Fruit fly (Drosophila melanogaster): ENCODE results near the gene axo.

The axo gene

DNA sequence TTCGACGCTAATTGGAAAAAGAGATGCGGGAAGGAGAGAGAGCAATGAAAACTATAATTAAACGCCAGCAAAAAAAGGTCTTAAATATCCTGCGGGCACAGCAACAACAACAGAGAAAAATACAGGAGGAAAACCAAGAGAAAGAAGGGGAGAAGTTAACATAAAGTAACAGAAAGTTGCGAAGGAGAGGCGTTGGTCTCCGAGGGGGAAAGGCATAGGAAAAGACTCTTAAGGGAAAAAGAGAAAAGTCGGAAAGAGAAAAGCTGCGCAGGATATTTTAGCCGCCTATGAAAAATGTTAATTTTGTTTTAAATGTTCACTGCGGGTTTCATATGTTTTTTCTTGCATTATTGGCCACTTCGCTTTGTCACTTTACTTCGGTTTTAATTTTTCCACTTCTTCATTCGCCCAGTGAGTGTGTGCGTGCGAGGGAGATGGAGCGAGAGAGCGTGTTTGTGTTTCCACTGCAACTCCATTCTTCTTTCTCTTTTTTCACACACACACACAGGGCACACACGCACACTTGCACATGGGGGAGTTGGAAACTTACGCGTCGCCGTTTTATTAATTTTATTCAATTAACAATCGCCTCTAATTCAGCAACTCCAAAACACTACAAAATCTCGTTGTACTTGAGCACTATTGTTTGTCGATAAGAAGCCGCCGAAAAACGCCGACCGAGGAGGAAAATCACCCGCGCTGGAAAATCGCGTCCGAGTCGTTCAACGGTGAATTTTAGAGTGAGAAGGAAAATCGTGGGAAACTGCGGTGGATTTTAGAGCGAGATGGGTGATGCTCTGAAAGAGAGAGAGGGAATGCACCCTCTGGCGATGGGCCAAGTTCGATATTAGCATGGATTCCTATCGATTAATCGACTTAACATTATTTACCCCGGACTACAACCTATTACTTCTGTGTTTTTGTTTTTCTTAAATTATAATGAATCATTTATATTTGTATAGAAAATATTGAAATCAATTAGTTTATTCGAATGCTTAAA, 61.4 kb downstream of the axo start, which contains the start of gene Src64B:
Gene Src64B, minus strand, starts transcription at position 810 of the 1,000 bp plus-strand sequence.
- TF ChIP-seq Mio (GFP tag; optimal IDR thresholded peaks at IDR 0.05) (no peak), sv (GFP tag; optimal IDR thresholded peaks at IDR 0.05) (peak; percentile 27), brk (GFP tag; optimal IDR thresholded peaks at IDR 0.05) (peak; percentile 50), Jra (GFP tag; optimal IDR thresholded peaks at IDR 0.05) (no peak), rgr (GFP tag; optimal IDR thresholded peaks at IDR 0.05) (peak; percentile 43), woc (GFP tag; optimal IDR thresholded peaks at IDR 0.05) (peak; percentile 14), Dfd (GFP tag; optimal IDR thresholded peaks at IDR 0.05) (peak; percentile 26), jim (GFP tag; optimal IDR thresholded peaks at IDR 0.05) (no peak), psq (GFP tag; optimal IDR thresholded peaks at IDR 0.05) (peak; percentile 95), foxo (GFP tag; optimal IDR thresholded peaks at IDR 0.05) (peak in 1 of 2 experiments; percentile 4), lola (GFP tag; optimal IDR thresholded peaks at IDR 0.05) (no peak), br (GFP tag; optimal IDR thresholded peaks at IDR 0.05) (peak; percentile 36), HLH106 (tag; optimal IDR thresholded peaks at IDR 0.05) (peak; percentile 15), ey (GFP tag; optimal IDR thresholded peaks at IDR 0.05) (no peak), Rel (GFP tag; optimal IDR thresholded peaks at IDR 0.05) (no peak), Rel (tag; optimal IDR thresholded peaks at IDR 0.05) (peak; percentile 97), fru (GFP tag; optimal IDR thresholded peaks at IDR 0.05) (peak; percentile 75), Sp1 (GFP tag; optimal IDR thresholded peaks at IDR 0.05) (peak; percentile 37), h (GFP tag; optimal IDR thresholded peaks at IDR 0.05) (peak; percentile 16), N (GFP tag; optimal IDR thresholded peaks at IDR 0.05) (peak; percentile 8), CG9705 (GFP tag; optimal IDR thresholded peaks at IDR 0.05) (no peak)

DNA sequence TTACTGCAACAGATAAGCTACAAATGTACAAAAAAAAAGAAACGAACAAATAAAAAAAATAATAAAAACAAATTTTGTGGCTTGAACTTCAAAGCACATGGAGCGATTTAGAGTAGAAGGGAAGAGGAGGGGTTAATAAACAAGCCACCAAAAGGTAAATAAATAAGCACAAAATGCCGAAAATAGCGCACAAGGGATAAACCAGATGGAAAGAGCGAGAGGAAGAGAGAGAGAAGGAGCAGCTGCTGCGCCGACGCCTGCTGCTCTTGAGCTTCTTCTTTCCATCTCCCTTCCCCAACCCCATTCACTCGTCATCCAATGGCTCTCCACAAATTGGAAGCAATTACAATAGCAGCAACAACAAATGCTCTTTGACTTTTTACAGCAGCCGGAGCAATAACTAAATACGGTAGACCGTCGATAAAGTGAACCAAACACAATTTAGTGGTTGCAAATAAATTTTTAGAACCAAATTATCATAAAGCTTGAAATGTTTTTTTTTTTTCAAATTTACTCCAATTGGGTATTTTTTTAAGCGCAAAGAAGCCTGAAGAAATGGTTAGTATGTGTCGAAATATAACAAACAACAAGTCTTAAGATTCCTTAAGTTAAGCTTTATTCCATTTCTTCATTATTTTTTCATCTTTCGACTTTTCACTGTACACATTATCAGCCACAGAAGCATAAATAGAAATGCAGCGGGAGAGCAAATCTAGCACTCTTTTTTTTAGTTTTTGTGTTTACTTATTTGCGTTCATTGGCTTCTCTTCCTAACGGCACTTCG, 62.6 kb downstream of the axo start:
- TF ChIP-seq Dif (GFP tag; optimal IDR thresholded peaks at IDR 0.05; ENCODE audit: partially characterized antibody) (peak; percentile 50), usp (GFP tag; optimal IDR thresholded peaks at IDR 0.05) (no peak), tai (GFP tag; optimal IDR thresholded peaks at IDR 0.05) (no peak), Dfd (GFP tag; optimal IDR thresholded peaks at IDR 0.05) (no peak), Hr83 (GFP tag; optimal IDR thresholded peaks at IDR 0.05; ENCODE audit: poor library complexity, severe bottlenecking) (no peak), Sp1 (GFP tag; optimal IDR thresholded peaks at IDR 0.05) (peak; percentile 44), Rel (GFP tag; optimal IDR thresholded peaks at IDR 0.05) (no peak), Rel (tag; optimal IDR thresholded peaks at IDR 0.05) (no peak), OdsH (GFP tag; optimal IDR thresholded peaks at IDR 0.05) (peak; percentile 42), CG32264 (GFP tag; optimal IDR thresholded peaks at IDR 0.05) (no peak), GATAd (GFP tag; optimal IDR thresholded peaks at IDR 0.05) (no peak), woc (GFP tag; optimal IDR thresholded peaks at IDR 0.05) (peak; percentile 60), HLH106 (tag; optimal IDR thresholded peaks at IDR 0.05) (peak; percentile 31), Hr78 (GFP tag; optimal IDR thresholded peaks at IDR 0.05) (no peak), CrebA (GFP tag; optimal IDR thresholded peaks at IDR 0.05; ENCODE audit: borderline replicate concordance) (no peak), foxo (GFP tag; optimal IDR thresholded peaks at IDR 0.05) (peak in 1 of 2 experiments; percentile 65), Jra (GFP tag; optimal IDR thresholded peaks at IDR 0.05) (no peak), psq (GFP tag; optimal IDR thresholded peaks at IDR 0.05) (peak; percentile 81), dl (GFP tag; optimal IDR thresholded peaks at IDR 0.05; ENCODE audit: insufficient read depth in 1 of 2, partially characterized antibody in 2 of 2) (peak in 1 of 2 experiments; percentile 5), jim (GFP tag; optimal IDR thresholded peaks at IDR 0.05) (no peak), Vsx2 (GFP tag; optimal IDR thresholded peaks at IDR 0.05; ENCODE audit: partially characterized antibody) (peak; percentile 61), fru (GFP tag; optimal IDR thresholded peaks at IDR 0.05) (peak; percentile 63), N (GFP tag; optimal IDR thresholded peaks at IDR 0.05) (no peak), dmrt93B (GFP tag; optimal IDR thresholded peaks at IDR 0.05) (no peak), rgr (GFP tag; optimal IDR thresholded peaks at IDR 0.05) (peak; percentile 40), Myc (optimal IDR thresholded peaks at IDR 0.05) (no peak), sage (GFP tag; optimal IDR thresholded peaks at IDR 0.05) (no peak), ey (GFP tag; optimal IDR thresholded peaks at IDR 0.05) (peak; percentile 74), br (GFP tag; optimal IDR thresholded peaks at IDR 0.05) (peak; percentile 1), Hnf4 (GFP tag; optimal IDR thresholded peaks at IDR 0.05) (peak; percentile 20), pan (optimal IDR thresholded peaks at IDR 0.05) (no peak), brk (GFP tag; optimal IDR thresholded peaks at IDR 0.05) (no peak), lola (GFP tag; optimal IDR thresholded peaks at IDR 0.05) (no peak), Abd-B (GFP tag; optimal IDR thresholded peaks at IDR 0.05) (no peak), h (GFP tag; optimal IDR thresholded peaks at IDR 0.05) (peak; percentile 73), CG9705 (GFP tag; optimal IDR thresholded peaks at IDR 0.05) (no peak), sv (GFP tag; optimal IDR thresholded peaks at IDR 0.05) (peak; percentile 86), Mio (GFP tag; optimal IDR thresholded peaks at IDR 0.05) (no peak), dsf (GFP tag; optimal IDR thresholded peaks at IDR 0.05; ENCODE audit: borderline replicate concordance) (no peak)
